Worm (Caenorhabditis elegans): ENCODE results near the gene C53D6.7.
A peak's percentile ranks its signal among the peaks of the same experiment; 100 is the strongest.

Gene C53D6.7

DNA sequence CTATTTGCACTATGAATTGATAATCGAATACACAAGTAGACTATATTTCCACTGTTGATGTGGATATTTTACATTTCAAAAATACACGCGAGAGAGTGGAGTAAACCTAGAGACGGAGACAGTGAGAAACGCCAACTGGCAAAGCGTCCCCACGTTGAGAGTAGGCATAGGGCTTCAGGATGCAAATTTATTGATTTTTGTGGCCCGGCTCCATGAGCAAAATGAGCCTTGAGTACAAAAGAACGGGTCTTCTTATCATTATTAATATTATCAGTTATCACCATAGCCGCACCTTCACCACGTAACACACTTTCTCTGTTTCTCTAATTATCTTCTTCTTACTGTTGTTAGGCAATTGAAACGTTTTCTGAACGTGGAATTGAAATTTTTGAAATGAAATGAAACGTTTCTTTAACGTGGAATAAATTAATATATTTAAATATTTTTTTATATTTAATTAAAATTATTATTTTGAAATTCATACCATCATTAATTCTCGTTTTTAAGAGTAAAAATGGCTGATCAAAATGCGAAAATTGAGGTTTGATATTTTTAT, 50.1 kb downstream of the C53D6.7 start, which contains the start of gene bre-1 (continued):
- TF ChIP-seq attf-4 (tag; optimal IDR thresholded peaks at IDR 0.05) (no peak), nhr-111 (GFP tag; optimal IDR thresholded peaks at IDR 0.05) (no peak), lin-39 (tag; optimal IDR thresholded peaks at IDR 0.05) (no peak), nhr-10 (tag; optimal IDR thresholded peaks at IDR 0.05) (no peak), madf-5 (GFP tag; IDR thresholded peaks at IDR 0.05) (no peak), hlh-11 (tag; optimal IDR thresholded peaks at IDR 0.05) (no peak), ceh-28 (tag; optimal IDR thresholded peaks at IDR 0.05) (no peak), nhr-28 (tag; optimal IDR thresholded peaks at IDR 0.05) (peak; percentile 7), set-16 (GFP tag; IDR thresholded peaks at IDR 0.05) (no peak)

Measured in whole organism, L4 larva.